Fruit fly (Drosophila melanogaster): Measurements from ENCODE around the gene Jhbp3.

The Jhbp3 gene

dm6 chr3R:4967281-4967680 is 12.2 kb upstream of the Jhbp3 start (continued):
- peak; percentile 11 for TF ChIP-seq CG10631 (GFP tag; optimal IDR thresholded peaks at IDR 0.05)
- no peak for TF ChIP-seq CG4318 (GFP tag; optimal IDR thresholded peaks at IDR 0.05)
- no peak for TF ChIP-seq CG10669 (GFP tag; optimal IDR thresholded peaks at IDR 0.05)
- TF ChIP-seq CG6163 (GFP tag; IDR thresholded peaks at IDR 0.05): peak; percentile 32; the same call in 1 of the 3 replicates
- no peak for TF ChIP-seq CG3032 (tag; optimal IDR thresholded peaks at IDR 0.05)
- no peak for TF ChIP-seq acj6 (GFP tag; optimal IDR thresholded peaks at IDR 0.05)
- peak; percentile 10 for TF ChIP-seq pdm3 (GFP tag; optimal IDR thresholded peaks at IDR 0.05)
- TF ChIP-seq CG15336 (GFP tag; IDR thresholded peaks at IDR 0.05): peak; percentile 55
- TF ChIP-seq CG32006 (GFP tag; optimal IDR thresholded peaks at IDR 0.05): peak; percentile 39
- no peak for TF ChIP-seq eg (GFP tag; IDR thresholded peaks at IDR 0.05)
- TF ChIP-seq lz (GFP tag; optimal IDR thresholded peaks at IDR 0.05): peak; percentile 24
- TF ChIP-seq Eip78C (GFP tag): peak; percentile 82
- TF ChIP-seq CG6276 (GFP tag; optimal IDR thresholded peaks at IDR 0.05): no peak
- no peak for TF ChIP-seq ss (GFP tag; optimal IDR thresholded peaks at IDR 0.05)
- peak; percentile 14 for TF ChIP-seq dac (GFP tag; optimal IDR thresholded peaks at IDR 0.05)
- TF ChIP-seq CG6792 (GFP tag; optimal IDR thresholded peaks at IDR 0.05): no peak
- peak; percentile 0 for TF ChIP-seq Eip75B (GFP tag; optimal IDR thresholded peaks at IDR 0.05)
- TF ChIP-seq CG8119 (GFP tag; IDR thresholded peaks at IDR 0.05): peak; percentile 32; the same call in 1 of the 3 replicates
- no peak for TF ChIP-seq CG31627 (GFP tag; optimal IDR thresholded peaks at IDR 0.05)
- no peak for TF ChIP-seq fd59A (GFP tag; optimal IDR thresholded peaks at IDR 0.05)
- TF ChIP-seq CG8319 (GFP tag; optimal IDR thresholded peaks at IDR 0.05): no peak
- TF ChIP-seq cyc (GFP tag; optimal IDR thresholded peaks at IDR 0.05): no peak
- no peak for TF ChIP-seq Gug (GFP tag; IDR thresholded peaks at IDR 0.05)
- TF ChIP-seq CG16779 (tag; optimal IDR thresholded peaks at IDR 0.05): no peak
- peak; percentile 13 for TF ChIP-seq Sox14 (GFP tag; optimal IDR thresholded peaks at IDR 0.05)
- TF ChIP-seq topi (GFP tag; optimal IDR thresholded peaks at IDR 0.05): peak; percentile 20
- no peak for TF ChIP-seq fd85E (GFP tag; optimal IDR thresholded peaks at IDR 0.05)
- TF ChIP-seq svp (GFP tag): no peak
- TF ChIP-seq Lpt (GFP tag; optimal IDR thresholded peaks at IDR 0.05): peak; percentile 9
- TF ChIP-seq Hr4 (GFP tag; optimal IDR thresholded peaks at IDR 0.05): peak; percentile 56
- TF ChIP-seq CG7368 (GFP tag; optimal IDR thresholded peaks at IDR 0.05): peak; percentile 15

- TF ChIP-seq CG6163 (GFP tag; IDR thresholded peaks at IDR 0.05) (0 out of 3 replicates have a peak, but pooled peaks have one; percentile 8), Eip75B (GFP tag; optimal IDR thresholded peaks at IDR 0.05) (no peak), ss (GFP tag; optimal IDR thresholded peaks at IDR 0.05) (peak in 1 of 2 experiments; percentile 5), CG6276 (GFP tag; optimal IDR thresholded peaks at IDR 0.05) (no peak), Eip78C (GFP tag) (peak; percentile 13), fd59A (GFP tag; optimal IDR thresholded peaks at IDR 0.05) (no peak), Hr38 (GFP tag; optimal IDR thresholded peaks at IDR 0.05) (no peak), dsx (GFP tag; optimal IDR thresholded peaks at IDR 0.05; ENCODE audit: poor library complexity, severe bottlenecking) (no peak), CG3032 (tag; optimal IDR thresholded peaks at IDR 0.05) (no peak), vri (GFP tag; optimal IDR thresholded peaks at IDR 0.05) (no peak)
These were observed 11.3 kb upstream of the Jhbp3 start for dm6 chr3R:4966246-4966937.

dm6 chr3R:4965145-4965544 is 10.1 kb upstream of the Jhbp3 start, which contains the start of gene Jhbp1:
TSS of gene Jhbp1 (plus strand) at chr3R:4965445.
- TF ChIP-seq Eip93F (GFP tag; optimal IDR thresholded peaks at IDR 0.05) (no peak), CG6163 (GFP tag; IDR thresholded peaks at IDR 0.05) (no peak), Ets21C (GFP tag; optimal IDR thresholded peaks at IDR 0.05) (no peak), Eip78C (GFP tag) (peak; percentile 27), pdm3 (GFP tag; optimal IDR thresholded peaks at IDR 0.05) (no peak), CG15336 (GFP tag; IDR thresholded peaks at IDR 0.05) (0 out of 2 replicates have a peak, but pooled peaks have one; percentile 9), CG6854 (GFP tag; optimal IDR thresholded peaks at IDR 0.05) (no peak), CG9139 (GFP tag; optimal IDR thresholded peaks at IDR 0.05) (no peak)

Data from whole organism, prepupa.